Worm (Caenorhabditis elegans) whole organism, midembryonic: ENCODE results near the gene K11E4.1.

ENCODE experiments used
- T22C8.4 ChIP-seq: fragments of 200-800 bp; sonication (Bioruptor generic); IDR thresholded peaks from 2 replicates; pipeline ENCODE4 v1.3.6; 2022; ENCODE audit warnings: missing genetic modification characterization, missing compliant biosample characterization
- cog-1 ChIP-seq: sonication (generic microtip); optimal IDR thresholded peaks from 2 replicates; lab custom pipeline; 2016; ENCODE audit warnings: missing genetic modification characterization, missing compliant biosample characterization
- flt-1 ChIP-seq: fragments of 200-800 bp; sonication (Bioruptor generic); IDR thresholded peaks from 2 replicates; pipeline ENCODE4 v1.3.6; 2022; ENCODE audit warnings: missing genetic modification characterization, missing compliant biosample characterization
- klf-2 ChIP-seq: fragments of 200-800 bp; sonication (Bioruptor generic); conservative IDR thresholded peaks from 2 replicates; pipeline ENCODE4 v1.3.6; 2022; ENCODE audit warnings: missing genetic modification reagents, missing genetic modification characterization, missing compliant biosample characterization
- med-1 ChIP-seq: sonication (generic microtip); optimal IDR thresholded peaks from 2 replicates; lab custom pipeline; 2017; ENCODE audit warnings: missing genetic modification characterization, mild to moderate bottlenecking, missing compliant biosample characterization, antibody characterized with exemption, missing genetic modification reagents; ENCODE audit not compliant: insufficient read depth
- ref-1 ChIP-seq: fragments of 200-800 bp; sonication (Bioruptor generic); conservative IDR thresholded peaks from 2 replicates; pipeline ENCODE4 v1.3.6; 2022; ENCODE audit warnings: missing genetic modification reagents, missing genetic modification characterization, missing compliant biosample characterization
- tab-1 ChIP-seq: fragments of 200-800 bp; sonication (Bioruptor generic); IDR thresholded peaks from 2 replicates; pipeline ENCODE4 v1.3.6; 2022; ENCODE audit warnings: missing genetic modification characterization, missing compliant biosample characterization
- ztf-23 ChIP-seq: fragments of 200-800 bp; sonication (Bioruptor generic); IDR thresholded peaks from 2 replicates; pipeline ENCODE4 v1.3.6; 2022; ENCODE audit warnings: missing genetic modification reagents, missing genetic modification characterization, missing compliant biosample characterization
- ztf-29 ChIP-seq: fragments of 200-800 bp; sonication (Bioruptor generic); IDR thresholded peaks from 2 replicates; pipeline ENCODE4 v1.3.6; 2022; ENCODE audit warnings: missing genetic modification reagents, missing genetic modification characterization, missing compliant biosample characterization

DNA sequence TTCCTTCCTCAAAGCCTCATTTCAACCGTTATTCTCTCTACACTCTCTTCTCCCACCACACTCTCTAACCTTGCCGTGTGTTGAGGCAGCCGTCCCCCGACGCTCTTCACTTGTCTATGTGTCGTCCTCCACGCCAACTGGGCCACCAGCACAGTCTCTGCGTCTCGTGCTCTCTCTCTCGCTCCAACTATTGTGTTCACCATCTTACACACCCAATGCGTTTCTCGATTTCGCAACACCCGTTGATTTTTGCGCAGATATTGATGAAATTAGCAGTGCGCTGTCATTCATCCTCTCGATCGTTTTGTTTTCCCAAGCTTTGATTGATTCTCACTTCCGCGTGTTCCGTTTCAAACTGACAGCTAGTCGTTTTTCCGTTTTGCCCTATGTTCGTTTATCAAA is 26.8 kb upstream of the K11E4.1 start:
- TF ChIP-seq med-1 (GFP tag; lab: Kevin White, UChicago) (no peak), ref-1 (GFP tag; lab: Robert Waterston, UW) (no peak), ztf-29 (GFP tag; lab: Robert Waterston, UW) (no peak), flt-1 (GFP tag; lab: Robert Waterston, UW) (no peak), cog-1 (tag; lab: Kevin White, UChicago) (peak; percentile 75), tab-1 (no peak), klf-2 (GFP tag; lab: Robert Waterston, UW) (no peak), ztf-23 (GFP tag; lab: Robert Waterston, UW) (no peak), T22C8.4 (no peak)
